Fruit fly (Drosophila melanogaster): ENCODE measurements around the gene daed.

The daed gene

DNA sequence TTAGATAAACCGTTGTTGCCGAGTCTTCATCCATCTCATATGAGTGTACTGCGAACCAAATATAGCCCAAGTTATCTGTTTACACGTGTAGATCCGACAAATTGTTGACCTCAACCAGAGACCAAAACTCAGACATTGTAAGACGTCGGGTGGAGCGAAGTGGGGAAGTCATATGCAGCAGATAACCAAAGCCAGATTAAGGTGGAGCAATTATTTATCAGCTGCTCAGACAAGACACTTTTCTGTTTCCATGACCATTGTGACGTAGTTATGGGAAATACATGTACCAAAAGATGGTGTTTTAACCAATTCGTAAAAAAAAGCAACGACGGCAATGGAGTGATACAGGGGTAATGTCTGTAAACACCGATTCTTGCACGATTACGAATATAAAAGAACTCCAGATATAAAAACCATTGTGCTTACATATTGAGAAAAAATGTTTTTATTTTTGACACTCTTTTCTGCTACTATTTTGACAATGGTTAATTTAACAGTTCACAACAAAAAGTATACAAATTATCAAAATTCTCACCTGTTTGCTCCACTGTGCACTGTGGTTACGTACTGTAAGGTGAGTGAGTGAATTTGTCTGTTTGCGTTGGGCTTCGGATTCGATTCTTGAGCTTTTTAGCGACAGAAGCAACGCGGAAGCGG is 38.7 kb downstream of the daed start (continued):
- TF ChIP-seq CG30431 (GFP tag; optimal IDR thresholded peaks at IDR 0.05) (peak; percentile 21), Fer3 (tag; optimal IDR thresholded peaks at IDR 0.05) (peak; percentile 25), Neu2 (GFP tag; optimal IDR thresholded peaks at IDR 0.05; ENCODE audit: borderline replicate concordance) (no peak), nom (GFP tag; optimal IDR thresholded peaks at IDR 0.05) (no peak), zf30C (GFP tag; optimal IDR thresholded peaks at IDR 0.05) (no peak), ssp (GFP tag; IDR thresholded peaks at IDR 0.05) (peak; percentile 35; the same call in 1 of the 2 replicates), sc (optimal IDR thresholded peaks at IDR 0.05) (no peak), sc (GFP tag; optimal IDR thresholded peaks at IDR 0.05) (no peak), dmrt11E (tag; optimal IDR thresholded peaks at IDR 0.05) (peak; percentile 26), sim (GFP tag; IDR thresholded peaks at IDR 0.05) (no peak), Hr39 (optimal IDR thresholded peaks at IDR 0.05) (no peak), Dek (tag; optimal IDR thresholded peaks at IDR 0.05) (peak; percentile 35), CG12071 (GFP tag; optimal IDR thresholded peaks at IDR 0.05) (no peak), CG2202 (tag; optimal IDR thresholded peaks at IDR 0.05) (peak; percentile 16), CG16813 (GFP tag; IDR thresholded peaks at IDR 0.05; ENCODE audit: partially characterized antibody) (no peak), CG12219 (GFP tag; optimal IDR thresholded peaks at IDR 0.05) (no peak), h (optimal IDR thresholded peaks at IDR 0.05) (no peak), eyg (GFP tag; optimal IDR thresholded peaks at IDR 0.05) (peak; percentile 19), CG7786 (GFP tag; optimal IDR thresholded peaks at IDR 0.05) (peak; percentile 54), sd (tag; optimal IDR thresholded peaks at IDR 0.05) (no peak), al (GFP tag; IDR thresholded peaks at IDR 0.05) (peak; percentile 55), ems (GFP tag; optimal IDR thresholded peaks at IDR 0.05) (peak; percentile 9), shn (GFP tag; optimal IDR thresholded peaks at IDR 0.05) (peak; percentile 73), CG13894 (tag; optimal IDR thresholded peaks at IDR 0.05) (no peak), Usf (GFP tag; optimal IDR thresholded peaks at IDR 0.05) (no peak), Doc3 (GFP tag; IDR thresholded peaks at IDR 0.05; ENCODE audit: partially characterized antibody) (no peak), yki (optimal IDR thresholded peaks at IDR 0.05) (no peak), Ada2b (GFP tag; IDR thresholded peaks at IDR 0.05) (peak; percentile 61), CG14014 (GFP tag; IDR thresholded peaks at IDR 0.05) (peak; percentile 43; the same call in 1 of the 2 replicates), CG18764 (GFP tag; optimal IDR thresholded peaks at IDR 0.05) (peak; percentile 21), CG12659 (GFP tag; optimal IDR thresholded peaks at IDR 0.05) (peak; percentile 45), CG4360 (GFP tag; IDR thresholded peaks at IDR 0.05) (no peak), insv (GFP tag; optimal IDR thresholded peaks at IDR 0.05) (no peak), CG10274 (GFP tag; optimal IDR thresholded peaks at IDR 0.05) (peak; percentile 25), CG32532 (GFP tag; IDR thresholded peaks at IDR 0.05) (peak; percentile 61), CG17359 (tag; optimal IDR thresholded peaks at IDR 0.05) (peak; percentile 22), Asciz (GFP tag; optimal IDR thresholded peaks at IDR 0.05) (no peak), ERR (GFP tag; optimal IDR thresholded peaks at IDR 0.05) (no peak), Ets97D (GFP tag; optimal IDR thresholded peaks at IDR 0.05) (no peak), NfI (GFP tag; optimal IDR thresholded peaks at IDR 0.05) (peak; percentile 37), CG11696 (GFP tag; IDR thresholded peaks at IDR 0.05) (peak; percentile 46; the same call in 1 of the 2 replicates), CG7271 (tag; optimal IDR thresholded peaks at IDR 0.05) (no peak), CG11560 (tag; IDR thresholded peaks at IDR 0.05) (no peak), Taf1 (GFP tag; IDR thresholded peaks at IDR 0.05) (peak; percentile 45; the same call in 1 of the 2 replicates), Chrac-16 (GFP tag; optimal IDR thresholded peaks at IDR 0.05) (no peak), CG11085 (GFP tag; IDR thresholded peaks at IDR 0.05) (no peak), ac (GFP tag; optimal IDR thresholded peaks at IDR 0.05) (no peak), bowl (GFP tag; IDR thresholded peaks at IDR 0.05) (no peak), ash1 (GFP tag; optimal IDR thresholded peaks at IDR 0.05) (no peak), Dll (GFP tag; IDR thresholded peaks at IDR 0.05; ENCODE audit: partially characterized antibody) (no peak), D19B (GFP tag; optimal IDR thresholded peaks at IDR 0.05) (peak; percentile 35)
